Worm (Caenorhabditis elegans) whole organism, L2 larva: ENCODE results near the gene cyp-13A11.

Experiments used
- C34F6.9 ChIP-seq: fragments of 150-350 bp; optimal IDR thresholded peaks from 2 replicates; lab custom pipeline; 2014; ENCODE audit warnings: missing biosample characterization, missing genetic modification characterization
- F13H6.1 ChIP-seq: sonication (generic microtip); optimal IDR thresholded peaks from 2 replicates; lab custom pipeline; 2016; ENCODE audit warnings: missing genetic modification characterization, missing compliant biosample characterization
- R02D3.7 ChIP-seq: fragments of 150-350 bp; optimal IDR thresholded peaks from 2 replicates; lab custom pipeline; 2014; ENCODE audit warnings: missing biosample characterization, missing genetic modification characterization
- Y55F3AM.14 ChIP-seq: fragments of 200-800 bp; sonication (Bioruptor generic); optimal IDR thresholded peaks from 2 replicates; lab custom pipeline; 2018; ENCODE audit warnings: mild to moderate bottlenecking, missing genetic modification characterization, missing compliant biosample characterization
- ZK546.5 ChIP-seq: sonication (generic microtip); optimal IDR thresholded peaks from 2 replicates; lab custom pipeline; 2017; ENCODE audit warnings: missing biosample characterization, missing genetic modification characterization
- alr-1 ChIP-seq: fragments of 150-350 bp; optimal IDR thresholded peaks from 2 replicates; lab custom pipeline; 2014; ENCODE audit warnings: missing biosample characterization, missing genetic modification characterization
- aly-2 ChIP-seq: fragments of 150-350 bp; optimal IDR thresholded peaks from 2 replicates; lab custom pipeline; 2014; ENCODE audit warnings: missing biosample characterization, missing genetic modification characterization
- ama-1 ChIP-seq: fragments of 150-350 bp; optimal IDR thresholded peaks from 2 replicates; lab custom pipeline; 2018; ENCODE audit warnings: inconsistent platforms
- blmp-1 ChIP-seq: sonication (generic microtip); optimal IDR thresholded peaks from 2 replicates; lab custom pipeline; 2017; ENCODE audit warnings: missing genetic modification characterization, mild to moderate bottlenecking, missing compliant biosample characterization, antibody characterized with exemption, moderate library complexity; ENCODE audit not compliant: insufficient read depth
- ceh-16 ChIP-seq: fragments of 150-350 bp; optimal IDR thresholded peaks from 2 replicates; lab custom pipeline; 2014; ENCODE audit warnings: missing biosample characterization, missing genetic modification characterization
- ceh-82 ChIP-seq: fragments of 150-350 bp; optimal IDR thresholded peaks from 2 replicates; lab custom pipeline; 2014; ENCODE audit warnings: missing biosample characterization, missing genetic modification characterization
- crh-2 ChIP-seq: sonication (generic microtip); optimal IDR thresholded peaks from 2 replicates; lab custom pipeline; 2017; ENCODE audit warnings: missing biosample characterization, missing genetic modification characterization
- dmd-4 ChIP-seq: sonication (generic microtip); optimal IDR thresholded peaks from 2 replicates; lab custom pipeline; 2017; ENCODE audit warnings: missing biosample characterization, missing genetic modification characterization
- egl-27 ChIP-seq: sonication (generic microtip); optimal IDR thresholded peaks from 3 replicates; lab custom pipeline; 2017; ENCODE audit warnings: missing biosample characterization, missing genetic modification reagents, missing genetic modification characterization
- elt-1 ChIP-seq: fragments of 150-350 bp; optimal IDR thresholded peaks from 2 replicates; lab custom pipeline; 2014; ENCODE audit warnings: missing biosample characterization, missing genetic modification characterization
- elt-3 ChIP-seq: sonication (generic microtip); optimal IDR thresholded peaks from 2 replicates; lab custom pipeline; 2017; ENCODE audit warnings: missing biosample characterization, missing genetic modification characterization
- fos-1 ChIP-seq: fragments of 150-350 bp; optimal IDR thresholded peaks from 2 replicates; lab custom pipeline; 2014; ENCODE audit warnings: missing biosample characterization, missing genetic modification characterization
- gmeb-1 ChIP-seq: fragments of 150-350 bp; optimal IDR thresholded peaks from 2 replicates; lab custom pipeline; 2014; ENCODE audit warnings: missing biosample characterization, missing genetic modification characterization
- lin-11 ChIP-seq: fragments of 150-350 bp; sonication (generic microtip); optimal IDR thresholded peaks from 2 replicates; lab custom pipeline; 2014; ENCODE audit warnings: missing biosample characterization, missing genetic modification characterization, inconsistent platforms, mixed read lengths
- lin-13 ChIP-seq: fragments of 150-350 bp; optimal IDR thresholded peaks from 2 replicates; lab custom pipeline; 2014; ENCODE audit warnings: missing biosample characterization, missing genetic modification reagents, missing genetic modification characterization
- lin-39 ChIP-seq: fragments of 150-350 bp; optimal IDR thresholded peaks from 2 replicates; lab custom pipeline; 2014; ENCODE audit warnings: missing biosample characterization, missing genetic modification reagents, missing genetic modification characterization
- lsy-2 ChIP-seq, 2 experiments: fragments of 150-350 bp in 1 of 2; sonication (generic microtip) in 1 of 2; optimal IDR thresholded peaks; 2 replicates each; lab custom pipeline; 2014 to 2017; ENCODE audit warnings: missing biosample characterization in 2 of 2, missing genetic modification characterization in 2 of 2
- mab-5 ChIP-seq: fragments of 150-350 bp; optimal IDR thresholded peaks from 2 replicates; lab custom pipeline; 2014; ENCODE audit warnings: missing biosample characterization, missing genetic modification characterization
- mbf-1 ChIP-seq: sonication (generic microtip); optimal IDR thresholded peaks from 2 replicates; lab custom pipeline; 2017; ENCODE audit warnings: missing biosample characterization, missing genetic modification characterization
- mdl-1 ChIP-seq, 2 experiments: fragments of 150-350 bp in 1 of 2; sonication (generic microtip) in 1 of 2; optimal IDR thresholded peaks; 2 replicates each; lab custom pipeline; 2017; ENCODE audit warnings: missing biosample characterization in 2 of 2, missing genetic modification characterization in 2 of 2
- nhr-10 ChIP-seq: sonication (generic microtip); optimal IDR thresholded peaks from 2 replicates; lab custom pipeline; 2017; ENCODE audit warnings: missing biosample characterization, missing genetic modification characterization
- nhr-11 ChIP-seq: fragments of 150-350 bp; optimal IDR thresholded peaks from 2 replicates; lab custom pipeline; 2014; ENCODE audit warnings: missing biosample characterization, missing genetic modification characterization
- nhr-12 ChIP-seq: fragments of 150-350 bp; optimal IDR thresholded peaks from 2 replicates; lab custom pipeline; 2014; ENCODE audit warnings: missing biosample characterization, missing genetic modification characterization
- nhr-129 ChIP-seq: fragments of 150-350 bp; optimal IDR thresholded peaks from 2 replicates; lab custom pipeline; 2014; ENCODE audit warnings: missing biosample characterization, missing genetic modification characterization
- nhr-21 ChIP-seq: fragments of 150-350 bp; optimal IDR thresholded peaks from 2 replicates; lab custom pipeline; 2014; ENCODE audit warnings: missing biosample characterization, missing genetic modification characterization
- nhr-23 ChIP-seq: fragments of 150-350 bp; optimal IDR thresholded peaks from 2 replicates; lab custom pipeline; 2014; ENCODE audit warnings: missing biosample characterization, missing genetic modification reagents, missing genetic modification characterization
- nhr-237 ChIP-seq: fragments of 150-350 bp; optimal IDR thresholded peaks from 2 replicates; lab custom pipeline; 2014; ENCODE audit warnings: missing biosample characterization, missing genetic modification characterization
- nhr-25 ChIP-seq: fragments of 150-350 bp; sonication (generic microtip); optimal IDR thresholded peaks from 3 replicates; lab custom pipeline; 2014; ENCODE audit warnings: missing biosample characterization, missing genetic modification characterization
- nhr-6 ChIP-seq: fragments of 150-350 bp; optimal IDR thresholded peaks from 2 replicates; lab custom pipeline; 2014; ENCODE audit warnings: missing biosample characterization, missing genetic modification characterization
- nhr-77 ChIP-seq: fragments of 150-350 bp; optimal IDR thresholded peaks from 2 replicates; lab custom pipeline; 2014; ENCODE audit warnings: missing biosample characterization, missing genetic modification characterization
- peb-1 ChIP-seq: fragments of 150-350 bp; optimal IDR thresholded peaks from 2 replicates; lab custom pipeline; 2014; ENCODE audit warnings: missing biosample characterization, missing genetic modification characterization
- sem-4 ChIP-seq: fragments of 150-350 bp; optimal IDR thresholded peaks from 2 replicates; lab custom pipeline; 2014; ENCODE audit warnings: missing biosample characterization, missing genetic modification reagents, missing genetic modification characterization
- skn-1 ChIP-seq: sonication (generic microtip); optimal IDR thresholded peaks from 2 replicates; lab custom pipeline; 2017; ENCODE audit warnings: missing biosample characterization, missing genetic modification characterization
- sma-3 ChIP-seq: sonication (generic microtip); optimal IDR thresholded peaks from 2 replicates; lab custom pipeline; 2016; ENCODE audit warnings: missing genetic modification reagents, missing genetic modification characterization, missing compliant biosample characterization
- sma-9 ChIP-seq, 2 experiments: fragments of 150-350 bp in 1 of 2; sonication (generic microtip) in 1 of 2; optimal IDR thresholded peaks; 2 replicates each; lab custom pipeline; 2014 to 2016; ENCODE audit warnings: missing genetic modification characterization in 2 of 2, mild to moderate bottlenecking in 1 of 2, missing biosample characterization in 1 of 2, missing compliant biosample characterization in 1 of 2, missing genetic modification reagents in 1 of 2, moderate library complexity in 1 of 2
- snpc-4 ChIP-seq: fragments of 150-350 bp; optimal IDR thresholded peaks from 2 replicates; lab custom pipeline; 2014; ENCODE audit warnings: missing biosample characterization, missing genetic modification characterization
- unc-39 ChIP-seq: fragments of 150-350 bp; optimal IDR thresholded peaks from 2 replicates; lab custom pipeline; 2014; ENCODE audit warnings: missing biosample characterization, missing genetic modification characterization
- unc-55 ChIP-seq: fragments of 150-350 bp; sonication (generic microtip); optimal IDR thresholded peaks from 3 replicates; lab custom pipeline; 2014; ENCODE audit warnings: missing biosample characterization, missing genetic modification reagents, missing genetic modification characterization
- unc-62 ChIP-seq: fragments of 150-350 bp; optimal IDR thresholded peaks from 2 replicates; lab custom pipeline; 2014; ENCODE audit warnings: missing biosample characterization, missing genetic modification reagents, missing genetic modification characterization
- zag-1 ChIP-seq: fragments of 150-350 bp; optimal IDR thresholded peaks from 2 replicates; lab custom pipeline; 2014; ENCODE audit warnings: missing biosample characterization, missing genetic modification characterization
- ztf-1 ChIP-seq: fragments of 200-800 bp; sonication (Bioruptor generic); conservative IDR thresholded peaks from 2 replicates; pipeline ENCODE4 v1.3.6; 2022; ENCODE audit warnings: missing genetic modification characterization, missing compliant biosample characterization
- ztf-11 ChIP-seq: sonication (generic microtip); optimal IDR thresholded peaks from 2 replicates; lab custom pipeline; 2017; ENCODE audit warnings: missing biosample characterization, missing genetic modification characterization
- ztf-4 ChIP-seq: fragments of 150-350 bp; optimal IDR thresholded peaks from 2 replicates; lab custom pipeline; 2014; ENCODE audit warnings: missing biosample characterization, missing genetic modification characterization

The cyp-13A11 gene

DNA sequence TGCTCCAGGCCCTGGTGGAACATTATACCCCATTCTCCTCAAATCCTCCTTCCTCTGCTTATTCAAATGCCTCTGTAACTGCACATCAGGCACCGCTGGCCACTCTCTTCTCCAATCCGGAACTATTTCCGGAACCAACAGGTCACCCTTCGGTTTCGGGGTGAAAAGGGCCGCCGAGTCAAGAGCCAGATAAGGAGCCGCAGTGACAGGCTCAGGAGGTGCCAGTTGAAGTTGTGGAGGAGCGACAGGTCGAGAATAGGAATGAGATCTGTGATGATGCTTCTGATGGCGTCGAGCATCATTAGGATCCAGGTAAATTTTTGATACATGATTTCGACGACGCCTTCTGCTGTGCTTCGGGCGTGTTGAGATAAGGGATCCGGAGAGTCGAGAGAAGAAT lies 22.6 kb upstream of the cyp-13A11 start:
- TF ChIP-seq ceh-82 (tag; lab: Kevin White, UChicago) (no peak), ztf-11 (tag; lab: Kevin White, UChicago) (no peak), fos-1 (no peak), nhr-12 (no peak), C34F6.9 (no peak), ama-1 (lab: Kevin White, UChicago) (no peak)

DNA sequence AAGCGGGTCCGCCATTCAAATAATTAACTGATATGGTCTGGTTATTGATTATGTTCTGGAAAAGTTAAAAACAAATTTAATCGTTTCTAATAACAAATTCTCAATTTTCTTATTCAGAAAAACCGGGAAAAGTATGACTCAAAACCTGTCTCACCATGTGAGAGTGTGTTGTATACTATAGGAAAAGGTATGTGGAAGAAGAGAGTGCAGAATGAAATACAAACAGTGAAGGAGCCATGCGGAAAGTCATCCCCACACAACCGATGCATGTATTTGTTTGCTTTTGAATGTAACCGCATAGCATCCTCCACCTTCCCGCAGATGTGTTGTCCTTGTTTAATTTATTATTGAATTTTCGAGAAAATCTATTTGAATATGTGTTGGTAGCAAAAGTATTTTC lies 20.3 kb upstream of the cyp-13A11 start, which contains the start of gene ZK1010.8:
Gene ZK1010.8, minus strand, starts transcription at position 214 of the 400 bp plus-strand sequence.
- TF ChIP-seq lin-11 (tag; lab: Kevin White, UChicago): no peak
- TF ChIP-seq fos-1: peak; percentile 54

ce11 chrIII:13002098-13002497 lies 18.7 kb upstream of the cyp-13A11 start, which contains the start of gene ZK1010.10:
ZK1010.10 (plus strand) TSS chrIII:13002383.
- TF ChIP-seq nhr-12 (no peak), unc-55 (GFP tag; lab: Kevin White, UChicago) (peak; percentile 90), unc-62 (GFP tag; lab: Kevin White, UChicago) (no peak), elt-3 (tag; lab: Kevin White, UChicago) (no peak), dmd-4 (tag; lab: Kevin White, UChicago) (no peak), nhr-21 (tag; lab: Kevin White, UChicago) (no peak), nhr-23 (tag; lab: Kevin White, UChicago) (no peak), peb-1 (no peak), zag-1 (tag; lab: Kevin White, UChicago) (peak; percentile 7), nhr-77 (tag; lab: Kevin White, UChicago) (no peak), nhr-6 (no peak), alr-1 (tag; lab: Kevin White, UChicago) (no peak), egl-27 (peak; percentile 18), nhr-237 (tag; lab: Kevin White, UChicago) (no peak), F13H6.1 (tag; lab: Kevin White, UChicago) (peak; percentile 30), nhr-25 (tag; lab: Kevin White, UChicago) (no peak), gmeb-1 (tag; lab: Kevin White, UChicago) (peak; percentile 14), C34F6.9 (peak; percentile 69), nhr-10 (tag; lab: Kevin White, UChicago) (no peak), fos-1 (peak; percentile 55), sem-4 (peak; percentile 55), mbf-1 (tag; lab: Kevin White, UChicago) (no peak), lsy-2 (tag; optimal IDR thresholded peaks at IDR 0.05; lab: Kevin White, UChicago) (peak in 1 of 2 experiments; percentile 70), elt-1 (tag; lab: Kevin White, UChicago) (no peak), Y55F3AM.14 (no peak), skn-1 (tag; lab: Kevin White, UChicago) (no peak), ZK546.5 (tag; lab: Kevin White, UChicago) (no peak), unc-39 (no peak), ceh-16 (tag; lab: Kevin White, UChicago) (no peak), aly-2 (tag; lab: Kevin White, UChicago) (no peak), R02D3.7 (tag; lab: Kevin White, UChicago) (no peak), ztf-11 (tag; lab: Kevin White, UChicago) (no peak), ztf-1 (GFP tag; lab: Robert Waterston, UW) (no peak), lin-11 (tag; lab: Kevin White, UChicago) (no peak), lin-13 (GFP tag; lab: Kevin White, UChicago) (no peak), snpc-4 (tag; lab: Kevin White, UChicago) (no peak), crh-2 (peak; percentile 71), blmp-1 (tag; lab: Kevin White, UChicago) (no peak), ztf-4 (tag; lab: Kevin White, UChicago) (no peak), lin-39 (tag; lab: Kevin White, UChicago) (no peak), sma-9 (GFP tag; optimal IDR thresholded peaks at IDR 0.05; lab: Kevin White, UChicago) (no peak), sma-9 (tag; optimal IDR thresholded peaks at IDR 0.05; lab: Kevin White, UChicago) (no peak), nhr-11 (no peak), mdl-1 (tag; optimal IDR thresholded peaks at IDR 0.05; lab: Kevin White, UChicago) (no peak), sma-3 (GFP tag; lab: Kevin White, UChicago) (no peak), mab-5 (peak; percentile 12), ama-1 (lab: Kevin White, UChicago) (no peak), nhr-129 (tag; lab: Kevin White, UChicago) (peak; percentile 46), ceh-82 (tag; lab: Kevin White, UChicago) (no peak)
- TF ChIP-seq, all 48 proteins: peak for 12
